Worm (Caenorhabditis elegans) whole organism, L1 larva: ENCODE data around the gene srbc-34.
A peak's percentile ranks its signal among the peaks of the same experiment; 100 is the strongest.

Source experiments
- F16B12.6 ChIP-seq: fragments of 150-350 bp; optimal IDR thresholded peaks from 2 replicates; lab custom pipeline; 2014; ENCODE audit warnings: missing biosample characterization, missing genetic modification characterization
- aly-2 ChIP-seq: fragments of 150-350 bp; optimal IDR thresholded peaks from 2 replicates; lab custom pipeline; 2014; ENCODE audit warnings: missing biosample characterization, missing genetic modification characterization
- ama-1 ChIP-seq: fragments of 150-350 bp; optimal IDR thresholded peaks from 2 replicates; lab custom pipeline; 2014
- ceh-63 ChIP-seq: fragments of 200-800 bp; sonication (Bioruptor generic); optimal IDR thresholded peaks from 2 replicates; lab custom pipeline; 2018; ENCODE audit warnings: mild to moderate bottlenecking, missing genetic modification characterization, missing compliant biosample characterization
- ceh-8 ChIP-seq: fragments of 200-800 bp; sonication (Bioruptor generic); optimal IDR thresholded peaks from 2 replicates; lab custom pipeline; 2018; ENCODE audit warnings: mild to moderate bottlenecking, missing genetic modification characterization, moderate library complexity, missing compliant biosample characterization
- ceh-82 ChIP-seq, 3 experiments: fragments of 150-350 bp in 1 of 3; sonication (generic microtip) in 2 of 3; optimal IDR thresholded peaks; 2 replicates each; lab custom pipeline; 2014 to 2017; ENCODE audit warnings: missing biosample characterization in 3 of 3, missing genetic modification characterization in 3 of 3
- dsc-1 ChIP-seq: sonication (generic microtip); optimal IDR thresholded peaks from 2 replicates; lab custom pipeline; 2016; ENCODE audit warnings: mild to moderate bottlenecking, missing genetic modification characterization, missing compliant biosample characterization
- efl-1 ChIP-seq, 4 experiments: fragments of 150-350 bp; optimal IDR thresholded peaks in 3 of 4; peaks in 1 of 4; 1 replicate in 1 of 4; 2 replicates in 3 of 4; lab custom pipeline; 2014; ENCODE audit warnings: missing biosample characterization in 2 of 4, missing genetic modification characterization in 2 of 4, missing genetic modification reagents in 2 of 4
- elt-2 ChIP-seq: sonication (generic microtip); optimal IDR thresholded peaks from 2 replicates; lab custom pipeline; 2016; ENCODE audit warnings: missing genetic modification characterization, mild to moderate bottlenecking, inconsistent platforms, missing compliant biosample characterization, missing genetic modification reagents
- elt-3 ChIP-seq, 6 experiments: fragments of 150-350 bp in 1 of 6; sonication (generic microtip); optimal IDR thresholded peaks; 2 replicates each; lab custom pipeline; 2017 to 2018; ENCODE audit warnings: missing biosample characterization in 6 of 6, missing genetic modification characterization in 6 of 6, inconsistent platforms in 1 of 6
- ets-5 ChIP-seq: fragments of 200-800 bp; sonication (Bioruptor generic); IDR thresholded peaks from 2 replicates; pipeline ENCODE4 v1.3.6; 2022; ENCODE audit warnings: missing genetic modification characterization, missing compliant biosample characterization
- fkh-10 ChIP-seq: sonication (generic microtip); optimal IDR thresholded peaks from 2 replicates; lab custom pipeline; 2017; ENCODE audit warnings: missing biosample characterization, missing genetic modification reagents, missing genetic modification characterization
- fkh-8 ChIP-seq: sonication (generic microtip); optimal IDR thresholded peaks from 2 replicates; lab custom pipeline; 2016; ENCODE audit warnings: mild to moderate bottlenecking, missing genetic modification characterization, missing compliant biosample characterization
- grh-1 ChIP-seq: fragments of 200-800 bp; sonication (Bioruptor generic); IDR thresholded peaks from 2 replicates; pipeline ENCODE4 v1.3.6; 2022; ENCODE audit warnings: missing genetic modification reagents, missing genetic modification characterization, missing compliant biosample characterization
- hlh-4 ChIP-seq: sonication (generic microtip); optimal IDR thresholded peaks from 2 replicates; lab custom pipeline; 2016; ENCODE audit warnings: mild to moderate bottlenecking, missing genetic modification characterization, missing compliant biosample characterization
- hpl-2 ChIP-seq: fragments of 150-350 bp; optimal IDR thresholded peaks from 2 replicates; lab custom pipeline; 2014; ENCODE audit warnings: missing biosample characterization, missing genetic modification reagents, missing genetic modification characterization
- irx-1 ChIP-seq: sonication (generic microtip); optimal IDR thresholded peaks from 2 replicates; lab custom pipeline; 2016; ENCODE audit warnings: missing genetic modification characterization, missing compliant biosample characterization
- isw-1 ChIP-seq: fragments of 200-800 bp; sonication (Bioruptor generic); IDR thresholded peaks from 2 replicates; pipeline ENCODE4 v1.3.6; 2022; ENCODE audit warnings: missing genetic modification characterization, missing compliant biosample characterization
- jun-1 ChIP-seq: fragments of 150-350 bp; optimal IDR thresholded peaks from 2 replicates; lab custom pipeline; 2014; ENCODE audit warnings: missing biosample characterization, missing genetic modification reagents, missing genetic modification characterization
- lin-13 ChIP-seq: fragments of 150-350 bp; optimal IDR thresholded peaks from 2 replicates; lab custom pipeline; 2014; ENCODE audit warnings: missing biosample characterization, missing genetic modification reagents, missing genetic modification characterization
- lin-15B ChIP-seq: fragments of 150-350 bp; sonication (generic microtip); optimal IDR thresholded peaks from 3 replicates; lab custom pipeline; 2014; ENCODE audit warnings: missing biosample characterization, missing genetic modification characterization
- lin-35 ChIP-seq, 2 experiments: fragments of 150-350 bp; optimal IDR thresholded peaks; 2 replicates each; lab custom pipeline; 2014; ENCODE audit warnings: missing biosample characterization in 2 of 2, missing genetic modification characterization in 2 of 2, missing genetic modification reagents in 2 of 2
- lin-39 ChIP-seq: fragments of 150-350 bp; optimal IDR thresholded peaks from 2 replicates; lab custom pipeline; 2014; ENCODE audit warnings: missing biosample characterization, missing genetic modification reagents, missing genetic modification characterization
- mab-9 ChIP-seq: fragments of 200-800 bp; sonication (Bioruptor generic); IDR thresholded peaks from 2 replicates; pipeline ENCODE4 v1.3.6; 2022; ENCODE audit warnings: missing genetic modification reagents, missing genetic modification characterization, missing compliant biosample characterization
- mdl-1 ChIP-seq, 2 experiments: fragments of 150-350 bp; optimal IDR thresholded peaks; 2 replicates each; lab custom pipeline; 2014 to 2017; ENCODE audit warnings: missing biosample characterization in 2 of 2, missing genetic modification characterization in 2 of 2, inconsistent platforms in 1 of 2
- mef-2 ChIP-seq: fragments of 150-350 bp; optimal IDR thresholded peaks from 2 replicates; lab custom pipeline; 2014; ENCODE audit warnings: missing biosample characterization, missing genetic modification characterization
- mep-1 ChIP-seq: fragments of 150-350 bp; optimal IDR thresholded peaks from 2 replicates; lab custom pipeline; 2014; ENCODE audit warnings: missing biosample characterization, missing genetic modification characterization
- nhr-12 ChIP-seq: sonication (generic microtip); optimal IDR thresholded peaks from 2 replicates; lab custom pipeline; 2017; ENCODE audit warnings: missing biosample characterization, missing genetic modification characterization
- nhr-19 ChIP-seq: fragments of 200-800 bp; sonication (Bioruptor generic); conservative IDR thresholded peaks from 2 replicates; pipeline ENCODE4 v1.3.6; 2022; ENCODE audit warnings: missing genetic modification characterization, missing compliant biosample characterization
- nhr-20 ChIP-seq: sonication (generic microtip); optimal IDR thresholded peaks from 2 replicates; lab custom pipeline; 2016; ENCODE audit warnings: mild to moderate bottlenecking, missing genetic modification characterization, missing compliant biosample characterization
- nhr-71 ChIP-seq: sonication (generic microtip); optimal IDR thresholded peaks from 2 replicates; lab custom pipeline; 2016; ENCODE audit warnings: mild to moderate bottlenecking, missing genetic modification characterization, moderate library complexity, missing compliant biosample characterization
- nhr-76 ChIP-seq: sonication (generic microtip); optimal IDR thresholded peaks from 2 replicates; lab custom pipeline; 2017; ENCODE audit warnings: missing biosample characterization, missing genetic modification characterization
- nhr-90 ChIP-seq: sonication (generic microtip); optimal IDR thresholded peaks from 2 replicates; lab custom pipeline; 2016; ENCODE audit warnings: mild to moderate bottlenecking, missing genetic modification characterization, missing compliant biosample characterization; ENCODE audit not compliant: poor library complexity
- skn-1 ChIP-seq: fragments of 150-350 bp; optimal IDR thresholded peaks from 2 replicates; lab custom pipeline; 2014; ENCODE audit warnings: missing biosample characterization, missing genetic modification characterization
- snpc-4 ChIP-seq: fragments of 150-350 bp; optimal IDR thresholded peaks from 2 replicates; lab custom pipeline; 2014; ENCODE audit warnings: missing biosample characterization, missing genetic modification characterization
- sup-37 ChIP-seq: fragments of 200-800 bp; sonication (Bioruptor generic); optimal IDR thresholded peaks from 2 replicates; lab custom pipeline; 2018; ENCODE audit warnings: mild to moderate bottlenecking, missing genetic modification characterization, missing compliant biosample characterization
- tbx-2 ChIP-seq: sonication (generic microtip); optimal IDR thresholded peaks from 2 replicates; lab custom pipeline; 2016; ENCODE audit warnings: missing genetic modification characterization, missing compliant biosample characterization
- tlp-1 ChIP-seq: fragments of 150-350 bp; optimal IDR thresholded peaks from 2 replicates; lab custom pipeline; 2014; ENCODE audit warnings: missing biosample characterization, missing genetic modification characterization
- unc-30 ChIP-seq: sonication (generic microtip); optimal IDR thresholded peaks from 2 replicates; lab custom pipeline; 2017; ENCODE audit warnings: missing biosample characterization, missing genetic modification characterization
- unc-86 ChIP-seq: sonication (generic microtip); optimal IDR thresholded peaks from 2 replicates; lab custom pipeline; 2016; ENCODE audit warnings: missing genetic modification characterization, missing compliant biosample characterization
- unc-98 ChIP-seq: fragments of 200-800 bp; sonication (Bioruptor generic); IDR thresholded peaks from 2 replicates; pipeline ENCODE4 v1.3.6; 2022; ENCODE audit warnings: missing genetic modification characterization, missing compliant biosample characterization
- vab-15 ChIP-seq: sonication (generic microtip); optimal IDR thresholded peaks from 2 replicates; lab custom pipeline; 2017; ENCODE audit warnings: missing genotype, mild to moderate bottlenecking, missing genetic modification characterization, missing compliant biosample characterization
- xbp-1 ChIP-seq: sonication (generic microtip); optimal IDR thresholded peaks from 2 replicates; lab custom pipeline; 2016; ENCODE audit warnings: missing genetic modification characterization, missing compliant biosample characterization
- zip-4 ChIP-seq: fragments of 200-800 bp; sonication (Bioruptor generic); optimal IDR thresholded peaks from 2 replicates; lab custom pipeline; 2018; ENCODE audit warnings: mild to moderate bottlenecking, missing genetic modification characterization, moderate library complexity, missing compliant biosample characterization
- ztf-11 ChIP-seq, 2 experiments: sonication (generic microtip); optimal IDR thresholded peaks; 2 replicates each; lab custom pipeline; 2016 to 2017; ENCODE audit warnings: missing genetic modification characterization in 2 of 2, missing biosample characterization in 1 of 2, missing compliant biosample characterization in 1 of 2

Gene srbc-34

ce11 chrV:20237429-20237828 is 31.3 kb downstream of the srbc-34 start, which contains the start of gene sld-5:
sld-5 (minus strand) TSS chrV:20237745.
- TF ChIP-seq zip-4 (GFP tag; lab: Kevin White, UChicago), result no peak
- no peak for TF ChIP-seq mab-9 (GFP tag; lab: Robert Waterston, UW)
- TF ChIP-seq xbp-1 (tag; lab: Kevin White, UChicago), result no peak
- TF ChIP-seq unc-30 (tag; lab: Kevin White, UChicago), result no peak
- no peak for TF ChIP-seq snpc-4 (tag; lab: Kevin White, UChicago)
- no peak for TF ChIP-seq aly-2 (tag; lab: Kevin White, UChicago)
- no peak for TF ChIP-seq elt-2
- TF ChIP-seq mdl-1 (tag; optimal IDR thresholded peaks at IDR 0.05; lab: Kevin White, UChicago), result no peak
- TF ChIP-seq ama-1 (lab: Kevin White, UChicago), result no peak
- TF ChIP-seq jun-1 (tag; lab: Kevin White, UChicago), result no peak
- TF ChIP-seq lin-13, result no peak
- TF ChIP-seq ceh-63 (GFP tag; lab: Kevin White, UChicago), result no peak
- no peak for TF ChIP-seq ztf-11 (tag; optimal IDR thresholded peaks at IDR 0.05; lab: Kevin White, UChicago)

- no peak for TF ChIP-seq nhr-71 (tag; lab: Kevin White, UChicago)
- TF ChIP-seq nhr-76, result no peak
- TF ChIP-seq grh-1 (GFP tag; lab: Robert Waterston, UW), result no peak
- TF ChIP-seq ztf-11 (tag; optimal IDR thresholded peaks at IDR 0.05; lab: Kevin White, UChicago), result no peak
- 0 out of 2 replicates have a peak, but pooled peaks have one; percentile 63 for TF ChIP-seq ets-5 (GFP tag; lab: Robert Waterston, UW)
Observed at ce11 chrV:20241243-20241862, 35.2 kb downstream of the srbc-34 start.

- TF ChIP-seq grh-1 (GFP tag; lab: Robert Waterston, UW) (no peak), unc-98 (GFP tag; lab: Robert Waterston, UW) (no peak), jun-1 (tag; lab: Kevin White, UChicago) (peak; percentile 35), ceh-82 (tag; optimal IDR thresholded peaks at IDR 0.05; lab: Kevin White, UChicago) (peak; percentile 30 to 68 (median 41)), nhr-90 (tag; lab: Kevin White, UChicago) (peak; percentile 37), skn-1 (tag; lab: Kevin White, UChicago) (peak; percentile 42), dsc-1 (tag; lab: Kevin White, UChicago) (peak; percentile 29), lin-39 (tag; lab: Kevin White, UChicago) (no peak), xbp-1 (tag; lab: Kevin White, UChicago) (peak; percentile 41), ztf-11 (tag; optimal IDR thresholded peaks at IDR 0.05; lab: Kevin White, UChicago) (peak in 1 of 2 experiments; percentile 33), nhr-19 (GFP tag; lab: Robert Waterston, UW) (peak; percentile 44), nhr-71 (tag; lab: Kevin White, UChicago) (peak; percentile 74), isw-1 (GFP tag; lab: Robert Waterston, UW) (peak; percentile 57), vab-15 (tag; lab: Kevin White, UChicago) (no peak), nhr-76 (no peak), irx-1 (tag; lab: Kevin White, UChicago) (peak; percentile 27), fkh-8 (tag; lab: Kevin White, UChicago) (peak; percentile 9), nhr-12 (tag; lab: Kevin White, UChicago) (no peak), mep-1 (tag; lab: Kevin White, UChicago) (peak; percentile 64), sup-37 (no peak), F16B12.6 (peak; percentile 15), efl-1 (optimal IDR thresholded peaks at IDR 0.05; lab: Kevin White, UChicago) (peak; percentile 71 to 83), efl-1 (GFP tag; optimal IDR thresholded peaks at IDR 0.05 in 1 of 2; lab: Kevin White, UChicago) (peak; percentile 43 to 94), mef-2 (tag; lab: Kevin White, UChicago) (no peak), hpl-2 (GFP tag; lab: Kevin White, UChicago) (no peak), nhr-20 (tag; lab: Kevin White, UChicago) (peak; percentile 44), hlh-4 (tag; lab: Kevin White, UChicago) (no peak), unc-86 (tag; lab: Kevin White, UChicago) (peak; percentile 3), elt-2 (no peak), tlp-1 (no peak), lin-15B (tag; lab: Kevin White, UChicago) (no peak), elt-3 (tag; optimal IDR thresholded peaks at IDR 0.05; lab: Kevin White, UChicago) (no peak), fkh-10 (GFP tag; lab: Kevin White, UChicago) (no peak), ceh-8 (GFP tag; lab: Kevin White, UChicago) (no peak), ets-5 (GFP tag; lab: Robert Waterston, UW) (no peak), lin-35 (GFP tag; optimal IDR thresholded peaks at IDR 0.05; lab: Kevin White, UChicago) (peak; percentile 37 to 49), tbx-2 (tag; lab: Kevin White, UChicago) (peak; percentile 61)
Observed at ce11 chrV:20249438-20250120, 43.5 kb downstream of the srbc-34 start, which contains the start of gene swsn-1. swsn-1 (minus strand) TSS chrV:20249488.
